Worm (Caenorhabditis elegans): ENCODE results near the gene lip-1.

Gene lip-1

ce11 chrIV:6878912-6879554 is 36.3 kb downstream of the lip-1 start (continued):
- TF ChIP-seq mes-4 (tag; optimal IDR thresholded peaks at IDR 0.05): no peak
- no peak for TF ChIP-seq egl-18 (GFP tag; IDR thresholded peaks at IDR 0.05)

- no peak for TF ChIP-seq dox-1 (GFP tag; IDR thresholded peaks at IDR 0.05)
- TF ChIP-seq nhr-120 (GFP tag; IDR thresholded peaks at IDR 0.05): no peak
- TF ChIP-seq egl-18 (GFP tag; IDR thresholded peaks at IDR 0.05): no peak
- TF ChIP-seq nhr-80 (tag; optimal IDR thresholded peaks at IDR 0.05): peak; percentile 50
- TF ChIP-seq nfyb-1 (GFP tag; IDR thresholded peaks at IDR 0.05): no peak
Measured at ce11 chrIV:6879666-6880210, 37.0 kb downstream of the lip-1 start.

DNA sequence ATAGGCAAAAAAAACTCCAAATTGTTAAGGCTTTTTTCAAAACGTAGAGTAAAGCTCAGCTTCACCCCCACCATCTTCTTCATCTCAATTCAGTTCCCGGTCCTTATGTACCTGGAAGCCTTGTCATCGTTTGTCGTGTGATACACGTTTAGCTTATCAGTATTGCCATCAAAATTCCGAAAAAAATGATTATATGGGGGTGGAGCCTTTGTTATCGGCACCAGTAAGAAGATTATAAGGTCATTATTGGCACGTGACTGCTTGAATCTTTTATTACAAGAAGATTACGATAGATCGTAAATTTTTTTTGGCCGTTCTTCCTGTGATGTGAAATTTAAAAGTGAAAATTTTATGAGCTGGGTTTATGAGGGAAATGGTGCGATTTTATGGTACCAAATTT is 37.7 kb downstream of the lip-1 start:
- no peak for TF ChIP-seq rcor-1 (GFP tag; IDR thresholded peaks at IDR 0.05)
- TF ChIP-seq die-1 (tag; optimal IDR thresholded peaks at IDR 0.05): no peak
- no peak for TF ChIP-seq mxl-1 (tag; optimal IDR thresholded peaks at IDR 0.05)
- no peak for TF ChIP-seq lin-54 (GFP tag; optimal IDR thresholded peaks at IDR 0.05)
- TF ChIP-seq ztf-28 (GFP tag; IDR thresholded peaks at IDR 0.05): no peak
- TF ChIP-seq sdz-38 (tag; optimal IDR thresholded peaks at IDR 0.05): no peak
- TF ChIP-seq egl-18 (GFP tag; IDR thresholded peaks at IDR 0.05): no peak
- TF ChIP-seq F23B12.7 (tag; optimal IDR thresholded peaks at IDR 0.05; ENCODE audit: insufficient read depth): no peak
- peak; percentile 49 for TF ChIP-seq ets-4 (GFP tag; optimal IDR thresholded peaks at IDR 0.05)
- no peak for TF ChIP-seq dox-1 (GFP tag; IDR thresholded peaks at IDR 0.05)
- no peak for TF ChIP-seq nhr-120 (GFP tag; IDR thresholded peaks at IDR 0.05)
- TF ChIP-seq akir-1 (GFP tag; optimal IDR thresholded peaks at IDR 0.05): no peak
- TF ChIP-seq ceh-58 (GFP tag; IDR thresholded peaks at IDR 0.05): no peak
- TF ChIP-seq madf-10 (tag; optimal IDR thresholded peaks at IDR 0.05): no peak
- no peak for TF ChIP-seq lag-1 (GFP tag; IDR thresholded peaks at IDR 0.05)
- no peak for TF ChIP-seq ekl-4 (GFP tag; IDR thresholded peaks at IDR 0.05)
- no peak for TF ChIP-seq B0035.1 (tag; optimal IDR thresholded peaks at IDR 0.05)
- no peak for TF ChIP-seq madf-3 (GFP tag; IDR thresholded peaks at IDR 0.05)
- no peak for TF ChIP-seq egrh-3 (GFP tag; IDR thresholded peaks at IDR 0.05)
- TF ChIP-seq ztf-22 (GFP tag; optimal IDR thresholded peaks at IDR 0.05): peak; percentile 75
- peak; percentile 81 for TF ChIP-seq nhr-80 (tag; optimal IDR thresholded peaks at IDR 0.05)
- no peak for TF ChIP-seq ztf-18 (tag; optimal IDR thresholded peaks at IDR 0.05)
- TF ChIP-seq lsy-27 (tag; optimal IDR thresholded peaks at IDR 0.05; ENCODE audit: borderline replicate concordance, insufficient read depth): no peak
- 0 out of 2 replicates have a peak, but pooled peaks have one; percentile 42 for TF ChIP-seq Y56A3A.18 (GFP tag; IDR thresholded peaks at IDR 0.05)
- TF ChIP-seq rpc-1 (optimal IDR thresholded peaks at IDR 0.05): no peak
- no peak for TF ChIP-seq rpc-1 (tag; optimal IDR thresholded peaks at IDR 0.05)
- no peak for TF ChIP-seq cebp-1 (GFP tag; IDR thresholded peaks at IDR 0.05)
- peak; percentile 27 for TF ChIP-seq cebp-1 (tag; optimal IDR thresholded peaks at IDR 0.05)
- TF ChIP-seq atf-7 (tag; optimal IDR thresholded peaks at IDR 0.05): peak; percentile 71
- no peak for TF ChIP-seq zfh-2 (GFP tag; conservative IDR thresholded peaks at IDR 0.05)
- TF ChIP-seq egl-44 (GFP tag; IDR thresholded peaks at IDR 0.05): 0 out of 2 replicates have a peak, but pooled peaks have one; percentile 13
- peak; percentile 17 for TF ChIP-seq tbp1 (GFP tag; optimal IDR thresholded peaks at IDR 0.05)
- no peak for TF ChIP-seq C17E4.6 (GFP tag; IDR thresholded peaks at IDR 0.05)
- 0 out of 2 replicates have a peak, but pooled peaks have one; percentile 47 for TF ChIP-seq nfyb-1 (GFP tag; IDR thresholded peaks at IDR 0.05)
- no peak for TF ChIP-seq hsf-1 (GFP tag; IDR thresholded peaks at IDR 0.05)
- no peak for TF ChIP-seq T07F8.4 (tag; optimal IDR thresholded peaks at IDR 0.05)
- no peak for TF ChIP-seq lir-1 (GFP tag; conservative IDR thresholded peaks at IDR 0.05)
- no peak for TF ChIP-seq B0336.3 (GFP tag; IDR thresholded peaks at IDR 0.05)
- no peak for TF ChIP-seq Y79H2A.3 (GFP tag; conservative IDR thresholded peaks at IDR 0.05)
- TF ChIP-seq cebp-2 (GFP tag; IDR thresholded peaks at IDR 0.05): no peak
- TF ChIP-seq let-607 (tag; optimal IDR thresholded peaks at IDR 0.05): peak in 1 of 2 experiments; percentile 55
- TF ChIP-seq tlf-1 (GFP tag; optimal IDR thresholded peaks at IDR 0.05): peak; percentile 8
- no peak for TF ChIP-seq mcd-1 (GFP tag; IDR thresholded peaks at IDR 0.05)

Measured in whole organism, young adult.